Worm (Caenorhabditis elegans): ENCODE results near the gene mes-4.

The mes-4 gene

DNA sequence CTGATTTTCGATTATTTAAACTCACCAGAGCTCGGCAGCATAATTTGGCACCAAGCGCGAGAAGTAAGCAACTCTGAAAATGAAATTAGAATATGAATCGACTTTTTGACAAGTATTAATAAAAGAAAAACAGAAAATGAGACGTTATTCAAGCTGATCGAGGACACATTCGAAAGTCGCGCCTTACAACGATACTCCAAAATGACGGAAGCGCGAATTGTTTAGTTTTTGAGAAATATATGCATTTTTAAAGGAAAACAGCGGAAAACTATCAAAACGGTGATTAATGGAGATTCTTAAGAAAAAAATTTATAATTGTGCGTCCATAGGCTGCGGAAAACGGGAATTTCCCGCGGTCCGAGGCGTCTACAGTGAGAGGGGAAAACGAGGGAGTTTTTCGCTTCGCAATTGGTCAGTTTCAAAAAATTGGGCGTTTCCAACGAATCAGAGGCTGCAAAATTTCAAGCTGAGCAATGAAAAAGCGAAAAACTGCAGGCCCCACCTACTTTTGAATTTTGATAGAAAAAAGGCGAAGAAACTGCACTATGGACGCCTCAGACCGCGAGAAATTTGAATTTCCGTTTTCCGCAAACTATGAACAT lies at the start of gene mes-4:
Gene mes-4 (minus strand): TSS at position 73 of the 602 bp plus-strand sequence.
- TF ChIP-seq fkh-2 (tag; optimal IDR thresholded peaks at IDR 0.05) (no peak), nfya-1 (tag; optimal IDR thresholded peaks at IDR 0.05; ENCODE audit: insufficient read depth) (peak; percentile 91), lin-15B (tag; optimal IDR thresholded peaks at IDR 0.05) (peak; percentile 38)

DNA sequence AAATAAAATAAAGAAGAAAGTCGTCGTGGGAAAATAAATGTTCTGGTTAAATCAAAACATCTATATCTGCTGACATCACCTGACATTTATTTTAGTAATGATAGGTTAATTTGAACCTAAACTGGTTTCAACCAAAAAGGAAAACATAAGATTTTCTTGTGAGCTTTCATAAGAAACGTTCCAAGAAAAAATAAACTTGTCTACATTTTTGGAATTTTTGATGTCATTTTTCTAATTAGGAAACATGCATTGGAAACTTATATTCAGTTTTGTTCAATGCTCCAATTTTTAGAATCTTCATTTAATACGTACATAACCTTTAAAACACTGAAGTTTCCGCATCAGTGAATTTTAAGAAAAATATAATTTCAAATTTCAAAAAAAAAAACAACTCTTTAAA lies 48.4 kb upstream of the mes-4 start:
- TF ChIP-seq lin-15B (tag; optimal IDR thresholded peaks at IDR 0.05), result no peak
- no peak for TF ChIP-seq fkh-10 (GFP tag; optimal IDR thresholded peaks at IDR 0.05)
- TF ChIP-seq fkh-2 (tag; optimal IDR thresholded peaks at IDR 0.05), result no peak
- TF ChIP-seq nhr-77 (tag; optimal IDR thresholded peaks at IDR 0.05), result no peak
- no peak for TF ChIP-seq ceh-9 (tag; optimal IDR thresholded peaks at IDR 0.05)
- no peak for TF ChIP-seq elt-1 (tag; optimal IDR thresholded peaks at IDR 0.05)
- TF ChIP-seq snpc-4 (tag; optimal IDR thresholded peaks at IDR 0.05), result no peak
- no peak for TF ChIP-seq ztf-11 (tag; optimal IDR thresholded peaks at IDR 0.05)
- no peak for TF ChIP-seq nhr-23 (tag; optimal IDR thresholded peaks at IDR 0.05)
- TF ChIP-seq pha-4 (tag; optimal IDR thresholded peaks at IDR 0.05), result no peak
- TF ChIP-seq elt-3 (tag; optimal IDR thresholded peaks at IDR 0.05), result no peak
- no peak for TF ChIP-seq nhr-237 (tag; optimal IDR thresholded peaks at IDR 0.05)
- no peak for TF ChIP-seq daf-12 (tag; optimal IDR thresholded peaks at IDR 0.05)
- TF ChIP-seq ZK546.5 (tag; optimal IDR thresholded peaks at IDR 0.05), result no peak
- no peak for TF ChIP-seq mml-1 (tag; optimal IDR thresholded peaks at IDR 0.05)
- no peak for TF ChIP-seq aly-2 (tag; optimal IDR thresholded peaks at IDR 0.05)
- no peak for TF ChIP-seq ceh-16 (tag; optimal IDR thresholded peaks at IDR 0.05)
- no peak for TF ChIP-seq tbx-2 (tag; optimal IDR thresholded peaks at IDR 0.05)
- TF ChIP-seq mdl-1 (tag; optimal IDR thresholded peaks at IDR 0.05), result no peak
- TF ChIP-seq fos-1 (tag; optimal IDR thresholded peaks at IDR 0.05), result no peak

DNA sequence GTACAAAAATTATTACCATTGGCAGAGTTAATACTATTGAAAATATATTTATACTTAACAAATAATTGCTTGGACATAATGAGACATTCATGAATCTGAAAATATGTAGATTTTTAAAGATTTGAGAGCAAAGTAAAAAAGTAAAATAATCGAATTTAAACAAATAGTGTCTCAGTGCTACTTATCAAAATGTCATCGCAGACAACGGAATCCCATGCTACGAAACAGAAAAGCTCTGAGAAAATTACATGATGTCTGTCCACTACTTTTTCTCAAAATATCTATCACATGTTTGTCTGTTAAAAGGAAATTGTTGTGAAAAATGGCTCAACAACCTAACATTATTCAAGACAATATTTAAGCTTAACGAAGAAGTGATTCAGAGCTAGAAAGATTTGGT lies 47.0 kb upstream of the mes-4 start, which contains the start of gene T10G3.4:
Gene T10G3.4 (minus strand): TSS at position 101 of the 400 bp plus-strand sequence.
- TF ChIP-seq nhr-76 (tag; optimal IDR thresholded peaks at IDR 0.05), result no peak
- TF ChIP-seq ceh-28 (tag; optimal IDR thresholded peaks at IDR 0.05), result no peak
- no peak for TF ChIP-seq egl-27 (tag; optimal IDR thresholded peaks at IDR 0.05)
- TF ChIP-seq elt-3 (tag; optimal IDR thresholded peaks at IDR 0.05), result no peak
- no peak for TF ChIP-seq elt-2 (tag; optimal IDR thresholded peaks at IDR 0.05)

DNA sequence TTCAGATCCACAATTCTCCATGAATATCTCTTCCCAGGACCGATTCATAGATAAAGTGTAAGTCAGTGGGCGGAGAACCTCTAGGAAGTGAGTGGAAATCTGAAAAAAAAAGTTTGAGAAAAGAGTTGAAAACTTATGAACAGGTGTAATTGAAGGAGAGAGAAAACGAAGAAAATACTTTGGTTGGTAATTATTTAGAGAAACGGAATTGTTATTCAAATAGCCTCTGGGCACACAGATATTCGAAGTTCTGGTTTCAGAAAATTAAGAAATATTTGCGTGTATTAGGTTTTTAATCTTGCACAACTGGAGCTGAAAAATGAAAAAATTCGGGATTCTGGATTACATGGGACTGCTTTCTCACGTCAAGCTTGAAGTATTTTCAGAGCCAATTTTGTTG lies 42.4 kb upstream of the mes-4 start, which contains the start of gene T10G3.2:
Gene T10G3.2 (minus strand): TSS at position 101 of the 400 bp plus-strand sequence.
- TF ChIP-seq nhr-12 (tag; optimal IDR thresholded peaks at IDR 0.05), result no peak
- TF ChIP-seq skn-1 (tag; optimal IDR thresholded peaks at IDR 0.05), result no peak
- TF ChIP-seq nhr-43 (tag; optimal IDR thresholded peaks at IDR 0.05; ENCODE audit: poor library complexity, severe bottlenecking), result no peak
- TF ChIP-seq nfya-1 (tag; optimal IDR thresholded peaks at IDR 0.05; ENCODE audit: insufficient read depth), result no peak
- no peak for TF ChIP-seq nhr-77 (tag; optimal IDR thresholded peaks at IDR 0.05)
- no peak for TF ChIP-seq nhr-11 (tag; optimal IDR thresholded peaks at IDR 0.05)
- no peak for TF ChIP-seq elt-2 (tag; optimal IDR thresholded peaks at IDR 0.05)
- no peak for TF ChIP-seq hmg-11 (tag; optimal IDR thresholded peaks at IDR 0.05)
- no peak for TF ChIP-seq ZK546.5 (tag; optimal IDR thresholded peaks at IDR 0.05)
- no peak for TF ChIP-seq nhr-76 (tag; optimal IDR thresholded peaks at IDR 0.05)
- TF ChIP-seq fkh-2 (tag; optimal IDR thresholded peaks at IDR 0.05), result no peak
- no peak for TF ChIP-seq ceh-28 (tag; optimal IDR thresholded peaks at IDR 0.05)
- no peak for TF ChIP-seq ztf-4 (tag; optimal IDR thresholded peaks at IDR 0.05)
- no peak for TF ChIP-seq jun-1 (tag; optimal IDR thresholded peaks at IDR 0.05)
- TF ChIP-seq nhr-67 (tag; optimal IDR thresholded peaks at IDR 0.05), result no peak
- TF ChIP-seq egl-5 (tag; optimal IDR thresholded peaks at IDR 0.05), result no peak
- TF ChIP-seq eor-1 (tag; optimal IDR thresholded peaks at IDR 0.05), result no peak
- no peak for TF ChIP-seq pha-4 (tag; optimal IDR thresholded peaks at IDR 0.05)
- no peak for TF ChIP-seq R02D3.7 (tag; optimal IDR thresholded peaks at IDR 0.05)
- TF ChIP-seq nhr-23 (tag; optimal IDR thresholded peaks at IDR 0.05), result no peak

All from whole organism, L3 larva.